Worm (Caenorhabditis elegans) whole organism, L4 larva: ENCODE measurements around the gene memi-3.

Experiments used
- F10B5.3 ChIP-seq: sonication (generic microtip); optimal IDR thresholded peaks from 2 replicates; lab custom pipeline; 2016; ENCODE audit warnings: mild to moderate bottlenecking, missing genetic modification characterization, missing compliant biosample characterization
- F26F4.8 ChIP-seq: fragments of 200-800 bp; sonication (Bioruptor generic); conservative IDR thresholded peaks from 2 replicates; pipeline ENCODE4 v1.3.6; 2022; ENCODE audit warnings: missing genetic modification characterization, missing compliant biosample characterization
- F37D6.2 ChIP-seq: sonication (generic microtip); optimal IDR thresholded peaks from 2 replicates; lab custom pipeline; 2016; ENCODE audit warnings: mild to moderate bottlenecking, missing genetic modification characterization, missing compliant biosample characterization
- F44E2.7 ChIP-seq: fragments of 200-800 bp; sonication (Bioruptor generic); IDR thresholded peaks from 2 replicates; pipeline ENCODE4 v2.1.2; 2022; ENCODE audit warnings: missing genetic modification characterization, missing compliant biosample characterization
- F49E8.2 ChIP-seq: sonication (generic microtip); optimal IDR thresholded peaks from 2 replicates; lab custom pipeline; 2016; ENCODE audit warnings: missing compliant biosample characterization, mild to moderate bottlenecking, missing genetic modification characterization, borderline replicate concordance
- R02D3.7 ChIP-seq: fragments of 150-350 bp; sonication (generic microtip); optimal IDR thresholded peaks from 3 replicates; lab custom pipeline; 2014; ENCODE audit warnings: missing biosample characterization, missing genetic modification characterization
- T20F7.1 ChIP-seq: fragments of 200-800 bp; sonication (Bioruptor generic); optimal IDR thresholded peaks from 2 replicates; lab custom pipeline; 2018; ENCODE audit warnings: mild to moderate bottlenecking, missing genetic modification characterization, missing compliant biosample characterization
- Y5F2A.4 ChIP-seq: fragments of 200-800 bp; sonication (Bioruptor generic); optimal IDR thresholded peaks from 2 replicates; lab custom pipeline; 2018; ENCODE audit warnings: mild to moderate bottlenecking, missing genetic modification characterization, missing compliant biosample characterization
- ZK337.2 ChIP-seq: fragments of 200-800 bp; sonication (Bioruptor generic); IDR thresholded peaks from 2 replicates; pipeline ENCODE4 v1.3.6; 2022; ENCODE audit warnings: missing genetic modification reagents, missing genetic modification characterization, missing compliant biosample characterization
- aha-1 ChIP-seq: fragments of 150-350 bp; peaks from one replicate; lab custom pipeline; 2014; ENCODE audit warnings: missing biosample characterization, missing genetic modification characterization
- aly-2 ChIP-seq: sonication (generic microtip); optimal IDR thresholded peaks from 2 replicates; lab custom pipeline; 2018; ENCODE audit warnings: missing biosample characterization, missing genetic modification characterization
- ama-1 ChIP-seq: fragments of 150-350 bp; optimal IDR thresholded peaks from 2 replicates; lab custom pipeline; 2014; ENCODE audit warnings: inconsistent platforms, mixed read lengths
- arid-1 ChIP-seq: fragments of 200-800 bp; sonication (Bioruptor generic); conservative IDR thresholded peaks from 2 replicates; pipeline ENCODE4 v1.3.6; 2022; ENCODE audit warnings: missing genetic modification reagents, missing genetic modification characterization, missing compliant biosample characterization
- ceh-20 ChIP-seq: fragments of 200-800 bp; sonication (Bioruptor generic); IDR thresholded peaks from 2 replicates; pipeline ENCODE4 v1.3.6; 2022; ENCODE audit warnings: missing genetic modification reagents, missing genetic modification characterization, missing compliant biosample characterization
- ceh-28 ChIP-seq: fragments of 150-350 bp; optimal IDR thresholded peaks from 2 replicates; lab custom pipeline; 2014; ENCODE audit warnings: missing biosample characterization, missing genetic modification reagents, missing genetic modification characterization
- ceh-32 ChIP-seq: sonication (generic microtip); optimal IDR thresholded peaks from 2 replicates; lab custom pipeline; 2016; ENCODE audit warnings: mild to moderate bottlenecking, missing genetic modification characterization, missing compliant biosample characterization; ENCODE audit not compliant: poor library complexity
- ceh-62 ChIP-seq: sonication (generic microtip); optimal IDR thresholded peaks from 2 replicates; lab custom pipeline; 2017; ENCODE audit warnings: missing biosample characterization, missing genetic modification characterization
- ceh-82 ChIP-seq: sonication (generic microtip); optimal IDR thresholded peaks from 2 replicates; lab custom pipeline; 2017; ENCODE audit warnings: missing biosample characterization, missing genetic modification characterization
- ces-1 ChIP-seq: fragments of 150-350 bp; sonication (generic microtip); optimal IDR thresholded peaks from 4 replicates; lab custom pipeline; 2014; ENCODE audit warnings: missing biosample characterization, missing genetic modification reagents, missing genetic modification characterization
- daf-16 ChIP-seq, 3 experiments: sonication (generic microtip); optimal IDR thresholded peaks; 2 replicates each; lab custom pipeline; 2016 to 2017; ENCODE audit warnings: missing genetic modification characterization in 3 of 3, missing genetic modification reagents in 3 of 3, mild to moderate bottlenecking in 2 of 3, missing compliant biosample characterization in 2 of 3, missing biosample characterization in 1 of 3, moderate library complexity in 1 of 3
- daf-8 ChIP-seq: fragments of 200-800 bp; sonication (Bioruptor generic); IDR thresholded peaks from 2 replicates; pipeline ENCODE4 v1.3.6; 2022; ENCODE audit warnings: missing genetic modification characterization, missing compliant biosample characterization
- dmd-8 ChIP-seq: fragments of 200-800 bp; sonication (Bioruptor generic); IDR thresholded peaks from 2 replicates; pipeline ENCODE4 v1.3.6; 2022; ENCODE audit warnings: missing genetic modification characterization, missing compliant biosample characterization
- dmd-9 ChIP-seq: fragments of 200-800 bp; sonication (Bioruptor generic); IDR thresholded peaks from 2 replicates; pipeline ENCODE4 v1.3.6; 2022; ENCODE audit warnings: missing genetic modification reagents, missing genetic modification characterization, missing compliant biosample characterization
- fkh-10 ChIP-seq: fragments of 150-350 bp; optimal IDR thresholded peaks from 2 replicates; lab custom pipeline; 2014; ENCODE audit warnings: missing biosample characterization, missing genetic modification reagents, missing genetic modification characterization
- fos-1 ChIP-seq: fragments of 150-350 bp; optimal IDR thresholded peaks from 2 replicates; lab custom pipeline; 2014; ENCODE audit warnings: missing biosample characterization, missing genetic modification characterization
- gei-8 ChIP-seq: fragments of 200-800 bp; sonication (Bioruptor generic); optimal IDR thresholded peaks from 2 replicates; lab custom pipeline; 2018; ENCODE audit warnings: mild to moderate bottlenecking, missing genetic modification characterization, missing compliant biosample characterization
- hlh-11 ChIP-seq: fragments of 200-800 bp; sonication (Bioruptor generic); optimal IDR thresholded peaks from 2 replicates; lab custom pipeline; 2018; ENCODE audit warnings: mild to moderate bottlenecking, missing genetic modification characterization, missing compliant biosample characterization
- jun-1 ChIP-seq: fragments of 150-350 bp; optimal IDR thresholded peaks from 2 replicates; lab custom pipeline; 2014; ENCODE audit warnings: missing biosample characterization, missing genetic modification reagents, missing genetic modification characterization
- lin-29 ChIP-seq: fragments of 200-800 bp; sonication (Bioruptor generic); IDR thresholded peaks from 2 replicates; pipeline ENCODE4 v1.3.6; 2022; ENCODE audit warnings: missing genetic modification reagents, missing genetic modification characterization, missing compliant biosample characterization
- lin-39 ChIP-seq: fragments of 150-350 bp; optimal IDR thresholded peaks from 2 replicates; lab custom pipeline; 2014; ENCODE audit warnings: missing biosample characterization, missing genetic modification reagents, missing genetic modification characterization
- mdt-29 ChIP-seq: fragments of 200-800 bp; sonication (Bioruptor generic); IDR thresholded peaks from 2 replicates; pipeline ENCODE4 v1.3.6; 2022; ENCODE audit warnings: missing genetic modification reagents, missing genetic modification characterization, missing compliant biosample characterization
- nhr-11 ChIP-seq: fragments of 150-350 bp; optimal IDR thresholded peaks from 2 replicates; lab custom pipeline; 2014; ENCODE audit warnings: missing biosample characterization, missing genetic modification characterization
- nhr-25 ChIP-seq: sonication (generic microtip); optimal IDR thresholded peaks from 2 replicates; lab custom pipeline; 2017; ENCODE audit warnings: missing genetic modification characterization, mild to moderate bottlenecking, missing compliant biosample characterization, antibody characterized with exemption, moderate library complexity, borderline replicate concordance; ENCODE audit not compliant: insufficient read depth
- nhr-42 ChIP-seq: fragments of 200-800 bp; sonication (Bioruptor generic); IDR thresholded peaks from 2 replicates; pipeline ENCODE4 v1.3.6; 2022; ENCODE audit warnings: missing genetic modification characterization, missing compliant biosample characterization
- nhr-76 ChIP-seq: fragments of 150-350 bp; optimal IDR thresholded peaks from 2 replicates; lab custom pipeline; 2014; ENCODE audit warnings: missing biosample characterization, missing genetic modification characterization
- saeg-2 ChIP-seq: fragments of 200-800 bp; sonication (Bioruptor generic); IDR thresholded peaks from 2 replicates; pipeline ENCODE4 v1.3.6; 2022; ENCODE audit warnings: missing genetic modification reagents, missing genetic modification characterization, missing compliant biosample characterization
- set-16 ChIP-seq: fragments of 200-800 bp; sonication (Bioruptor generic); IDR thresholded peaks from 2 replicates; pipeline ENCODE4 v1.3.6; 2022; ENCODE audit warnings: missing genetic modification reagents, missing genetic modification characterization, missing compliant biosample characterization
- skn-1 ChIP-seq: fragments of 150-350 bp; optimal IDR thresholded peaks from 2 replicates; lab custom pipeline; 2014; ENCODE audit warnings: missing biosample characterization, missing genetic modification characterization
- snpc-1.2 ChIP-seq: fragments of 200-800 bp; sonication (Bioruptor generic); IDR thresholded peaks from 2 replicates; pipeline ENCODE4 v1.3.6; 2022; ENCODE audit warnings: missing genetic modification reagents, missing genetic modification characterization, missing compliant biosample characterization
- snpc-4 ChIP-seq: fragments of 150-350 bp; optimal IDR thresholded peaks from 2 replicates; lab custom pipeline; 2014; ENCODE audit warnings: missing biosample characterization, missing genetic modification characterization
- spr-1 ChIP-seq: sonication (generic microtip); optimal IDR thresholded peaks from 2 replicates; lab custom pipeline; 2016; ENCODE audit warnings: mild to moderate bottlenecking, missing genetic modification characterization, missing compliant biosample characterization
- tag-97 ChIP-seq: fragments of 200-800 bp; sonication (Bioruptor generic); IDR thresholded peaks from 2 replicates; pipeline ENCODE4 v1.3.6; 2022; ENCODE audit warnings: missing genetic modification characterization, missing compliant biosample characterization
- tra-1 ChIP-seq: fragments of 200-800 bp; sonication (Bioruptor generic); IDR thresholded peaks from 2 replicates; pipeline ENCODE4 v1.3.6; 2022; ENCODE audit warnings: missing genetic modification reagents, missing genetic modification characterization, missing compliant biosample characterization
- unc-130 ChIP-seq: sonication (generic microtip); optimal IDR thresholded peaks from 2 replicates; lab custom pipeline; 2016; ENCODE audit warnings: missing genetic modification reagents, missing genetic modification characterization, missing compliant biosample characterization
- unc-62 ChIP-seq, 3 experiments: fragments of 150-350 bp in 1 of 3; sonication (generic microtip); optimal IDR thresholded peaks in 2 of 3; peaks in 1 of 3; 1 replicate in 1 of 3; 2 replicates in 2 of 3; lab custom pipeline; 2014 to 2017; ENCODE audit warnings: missing biosample characterization in 3 of 3, missing genetic modification characterization in 3 of 3, missing genetic modification reagents in 3 of 3, missing genotype in 1 of 3
- zag-1 ChIP-seq: fragments of 150-350 bp; optimal IDR thresholded peaks from 2 replicates; lab custom pipeline; 2014; ENCODE audit warnings: missing biosample characterization, missing genetic modification characterization
- zfp-2 ChIP-seq: sonication (generic microtip); optimal IDR thresholded peaks from 2 replicates; lab custom pipeline; 2016; ENCODE audit warnings: mild to moderate bottlenecking, missing genetic modification characterization, missing compliant biosample characterization
- zip-2 ChIP-seq: fragments of 150-350 bp; optimal IDR thresholded peaks from 2 replicates; lab custom pipeline; 2014; ENCODE audit warnings: missing biosample characterization, missing genetic modification characterization
- ztf-11 ChIP-seq: fragments of 150-350 bp; optimal IDR thresholded peaks from 2 replicates; lab custom pipeline; 2014; ENCODE audit warnings: missing biosample characterization, missing genetic modification characterization

Gene memi-3

ce11 chrIV:11388684-11389083 is 14.5 kb downstream of the memi-3 start:
- TF ChIP-seq skn-1 (tag; lab: Kevin White, UChicago) (no peak), aha-1 (peak; percentile 68), daf-16 (GFP tag; optimal IDR thresholded peaks at IDR 0.05; lab: Kevin White, UChicago) (no peak), daf-16 (tag; optimal IDR thresholded peaks at IDR 0.05; lab: Kevin White, UChicago) (no peak), ces-1 (GFP tag; lab: Kevin White, UChicago) (peak; percentile 80), Y5F2A.4 (GFP tag; lab: Kevin White, UChicago) (no peak), ZK337.2 (GFP tag; lab: Robert Waterston, UW) (no peak), nhr-11 (tag; lab: Kevin White, UChicago) (peak; percentile 15), arid-1 (no peak), nhr-25 (tag; lab: Kevin White, UChicago) (no peak), ama-1 (no peak), fkh-10 (GFP tag; lab: Kevin White, UChicago) (no peak)

DNA sequence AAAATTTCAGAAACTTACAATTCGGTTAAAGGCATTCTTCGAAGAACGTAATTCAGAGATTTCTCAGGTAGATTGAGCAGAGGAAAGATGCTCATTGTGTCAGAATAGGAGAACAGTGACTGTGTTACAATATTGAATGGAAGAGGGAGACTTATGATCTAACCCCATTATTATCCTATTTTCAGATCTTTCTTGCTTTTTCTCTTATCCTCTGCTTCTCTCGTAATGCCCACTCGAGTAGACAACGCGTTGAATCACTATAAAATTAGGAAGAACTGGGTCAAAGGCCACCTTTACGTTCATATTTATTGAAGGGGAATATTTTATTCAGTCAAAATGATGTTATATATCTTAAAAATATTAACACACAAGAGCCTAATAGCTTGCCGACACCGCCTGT is 23.9 kb downstream of the memi-3 start, which contains the start of gene fbxb-76:
fbxb-76 (minus strand) TSS at position 101 of the 400 bp plus-strand sequence.
- TF ChIP-seq saeg-2 (GFP tag; lab: Robert Waterston, UW): no peak
- TF ChIP-seq set-16: no peak
- TF ChIP-seq gei-8 (GFP tag; lab: Kevin White, UChicago): no peak
- TF ChIP-seq F44E2.7 (GFP tag; lab: Robert Waterston, UW): no peak
- no peak for TF ChIP-seq T20F7.1 (GFP tag; lab: Kevin White, UChicago)

ce11 chrIV:11377439-11377838 is 25.7 kb downstream of the memi-3 start:
- TF ChIP-seq ceh-82 (tag; lab: Kevin White, UChicago) (no peak), ceh-62 (tag; lab: Kevin White, UChicago) (no peak), unc-130 (GFP tag; lab: Kevin White, UChicago) (peak; percentile 45), snpc-4 (no peak), zip-2 (tag; lab: Kevin White, UChicago) (no peak), ztf-11 (tag; lab: Kevin White, UChicago) (no peak), dmd-8 (no peak), F49E8.2 (tag; lab: Kevin White, UChicago) (peak; percentile 84), zfp-2 (no peak), zag-1 (tag; lab: Kevin White, UChicago) (no peak), ceh-20 (no peak), lin-29 (GFP tag; lab: Robert Waterston, UW) (no peak), unc-62 (GFP tag; optimal IDR thresholded peaks at IDR 0.05 in 1 of 2; lab: Kevin White, UChicago) (no peak), unc-62 (tag; optimal IDR thresholded peaks at IDR 0.05; lab: Kevin White, UChicago) (no peak), jun-1 (no peak), ceh-28 (tag; lab: Kevin White, UChicago) (no peak), F10B5.3 (tag; lab: Kevin White, UChicago) (no peak), spr-1 (tag; lab: Kevin White, UChicago) (no peak), lin-39 (tag; lab: Kevin White, UChicago) (no peak), tag-97 (GFP tag; lab: Robert Waterston, UW) (no peak), F26F4.8 (GFP tag; lab: Robert Waterston, UW) (no peak), mdt-29 (no peak), snpc-1.2 (GFP tag; lab: Robert Waterston, UW) (peak; percentile 71; the same call in 1 of the 2 replicates), R02D3.7 (tag; lab: Kevin White, UChicago) (no peak), tra-1 (GFP tag; lab: Robert Waterston, UW) (no peak), skn-1 (tag; lab: Kevin White, UChicago) (no peak), nhr-76 (tag; lab: Kevin White, UChicago) (no peak), fos-1 (no peak), daf-16 (GFP tag; optimal IDR thresholded peaks at IDR 0.05; lab: Kevin White, UChicago) (no peak), daf-16 (tag; optimal IDR thresholded peaks at IDR 0.05; lab: Kevin White, UChicago) (no peak), hlh-11 (tag; lab: Kevin White, UChicago) (no peak), F37D6.2 (tag; lab: Kevin White, UChicago) (no peak), ceh-32 (no peak), daf-8 (GFP tag; lab: Robert Waterston, UW) (no peak), nhr-42 (no peak), dmd-9 (GFP tag; lab: Robert Waterston, UW) (no peak), aly-2 (tag; lab: Kevin White, UChicago) (no peak)
